Worm (Caenorhabditis elegans) whole organism, late embryonic: Measurements from ENCODE around the gene B0495.7.

Source experiments
- F13H6.1 ChIP-seq: sonication (generic microtip); optimal IDR thresholded peaks from 2 replicates; lab custom pipeline; 2016; ENCODE audit warnings: missing genetic modification characterization, missing compliant biosample characterization
- K02D7.2 ChIP-seq: sonication (generic microtip); optimal IDR thresholded peaks from 2 replicates; lab custom pipeline; 2017; ENCODE audit warnings: mild to moderate bottlenecking, missing genetic modification characterization, missing compliant biosample characterization
- ceh-22 ChIP-seq: sonication (generic microtip); optimal IDR thresholded peaks from 2 replicates; lab custom pipeline; 2017; ENCODE audit warnings: missing biosample characterization, missing genetic modification characterization
- ceh-24 ChIP-seq: sonication (generic microtip); optimal IDR thresholded peaks from 2 replicates; lab custom pipeline; 2016; ENCODE audit warnings: mild to moderate bottlenecking, missing genetic modification characterization, missing compliant biosample characterization
- ceh-30 ChIP-seq: fragments of 150-350 bp; optimal IDR thresholded peaks from 2 replicates; lab custom pipeline; 2014; ENCODE audit warnings: missing biosample characterization, missing genetic modification characterization
- ceh-31 ChIP-seq: sonication (generic microtip); optimal IDR thresholded peaks from 2 replicates; lab custom pipeline; 2016; ENCODE audit warnings: missing genetic modification characterization, missing compliant biosample characterization
- ceh-34 ChIP-seq: sonication (generic microtip); optimal IDR thresholded peaks from 2 replicates; lab custom pipeline; 2016; ENCODE audit warnings: mild to moderate bottlenecking, missing genetic modification characterization, missing compliant biosample characterization
- ceh-45 ChIP-seq: fragments of 200-800 bp; sonication (Bioruptor generic); IDR thresholded peaks from 2 replicates; pipeline ENCODE4 v1.3.6; 2022; ENCODE audit warnings: missing genetic modification reagents, missing genetic modification characterization, missing compliant biosample characterization
- ceh-6 ChIP-seq: fragments of 200-800 bp; sonication (Bioruptor generic); optimal IDR thresholded peaks from 2 replicates; lab custom pipeline; 2018; ENCODE audit warnings: mild to moderate bottlenecking, missing genetic modification characterization, missing compliant biosample characterization
- che-1 ChIP-seq: sonication (generic microtip); optimal IDR thresholded peaks from 2 replicates; lab custom pipeline; 2016; ENCODE audit warnings: mild to moderate bottlenecking, missing genetic modification characterization, missing compliant biosample characterization
- dmd-4 ChIP-seq: sonication (generic microtip); optimal IDR thresholded peaks from 2 replicates; lab custom pipeline; 2016; ENCODE audit warnings: borderline replicate concordance, missing genetic modification characterization, missing compliant biosample characterization
- ets-4 ChIP-seq: sonication (generic microtip); optimal IDR thresholded peaks from 2 replicates; lab custom pipeline; 2016; ENCODE audit warnings: missing genetic modification characterization, missing compliant biosample characterization
- eyg-1 ChIP-seq: sonication (generic microtip); optimal IDR thresholded peaks from 2 replicates; lab custom pipeline; 2016; ENCODE audit warnings: missing genotype, missing genetic modification characterization, missing compliant biosample characterization
- fax-1 ChIP-seq: sonication (generic microtip); optimal IDR thresholded peaks from 2 replicates; lab custom pipeline; 2016; ENCODE audit warnings: missing genotype, missing genetic modification characterization, missing compliant biosample characterization
- hlh-15 ChIP-seq: sonication (generic microtip); optimal IDR thresholded peaks from 2 replicates; lab custom pipeline; 2016; ENCODE audit warnings: missing genetic modification characterization, missing compliant biosample characterization
- hlh-30 ChIP-seq: sonication (generic microtip); optimal IDR thresholded peaks from 2 replicates; lab custom pipeline; 2017; ENCODE audit warnings: antibody characterized with exemption, missing genetic modification characterization, missing compliant biosample characterization; ENCODE audit not compliant: insufficient read depth
- hlh-6 ChIP-seq: sonication (generic microtip); optimal IDR thresholded peaks from 2 replicates; lab custom pipeline; 2016; ENCODE audit warnings: missing genotype, missing genetic modification characterization, missing compliant biosample characterization
- hlh-8 ChIP-seq: sonication (generic microtip); optimal IDR thresholded peaks from 2 replicates; lab custom pipeline; 2016; ENCODE audit warnings: missing genotype, missing genetic modification characterization, missing compliant biosample characterization
- lin-11 ChIP-seq: fragments of 200-800 bp; sonication (Bioruptor generic); optimal IDR thresholded peaks from 2 replicates; lab custom pipeline; 2018; ENCODE audit warnings: mild to moderate bottlenecking, missing genetic modification characterization, missing compliant biosample characterization
- mec-3 ChIP-seq: sonication (generic microtip); optimal IDR thresholded peaks from 2 replicates; lab custom pipeline; 2016; ENCODE audit warnings: borderline replicate concordance, missing genetic modification characterization, missing compliant biosample characterization
- nfya-1 ChIP-seq: sonication (generic microtip); optimal IDR thresholded peaks from 2 replicates; lab custom pipeline; 2017; ENCODE audit warnings: missing genetic modification characterization, mild to moderate bottlenecking, missing compliant biosample characterization, antibody characterized with exemption, moderate library complexity
- nhr-232 ChIP-seq: sonication (generic microtip); optimal IDR thresholded peaks from 2 replicates; lab custom pipeline; 2016; ENCODE audit warnings: missing genetic modification characterization, missing compliant biosample characterization
- odd-2 ChIP-seq: sonication (generic microtip); optimal IDR thresholded peaks from 2 replicates; lab custom pipeline; 2017; ENCODE audit warnings: antibody characterized with exemption, mild to moderate bottlenecking, missing genetic modification characterization, missing compliant biosample characterization
- pat-9 ChIP-seq: fragments of 200-800 bp; sonication (Bioruptor generic); optimal IDR thresholded peaks from 2 replicates; lab custom pipeline; 2018; ENCODE audit warnings: mild to moderate bottlenecking, missing genetic modification characterization, moderate library complexity, missing compliant biosample characterization
- pax-1 ChIP-seq: fragments of 150-350 bp; optimal IDR thresholded peaks from 2 replicates; lab custom pipeline; 2014; ENCODE audit warnings: missing biosample characterization, missing genetic modification characterization
- pha-2 ChIP-seq: sonication (generic microtip); optimal IDR thresholded peaks from 2 replicates; lab custom pipeline; 2017; ENCODE audit warnings: mild to moderate bottlenecking, missing genetic modification characterization, missing compliant biosample characterization
- pqm-1 ChIP-seq: sonication (generic microtip); optimal IDR thresholded peaks from 2 replicates; lab custom pipeline; 2016; ENCODE audit warnings: missing genetic modification characterization, missing compliant biosample characterization
- ref-2 ChIP-seq: sonication (generic microtip); optimal IDR thresholded peaks from 2 replicates; lab custom pipeline; 2016; ENCODE audit warnings: missing genetic modification characterization, missing compliant biosample characterization
- sox-2 ChIP-seq: fragments of 200-800 bp; sonication (Bioruptor generic); IDR thresholded peaks from 2 replicates; pipeline ENCODE4 v1.3.6; 2022; ENCODE audit warnings: missing genetic modification reagents, missing genetic modification characterization, missing compliant biosample characterization
- sox-4 ChIP-seq: sonication (generic microtip); optimal IDR thresholded peaks from 2 replicates; lab custom pipeline; 2017; ENCODE audit warnings: mild to moderate bottlenecking, missing genetic modification characterization, inconsistent platforms, missing compliant biosample characterization
- syd-9 ChIP-seq: sonication (generic microtip); optimal IDR thresholded peaks from 2 replicates; lab custom pipeline; 2016; ENCODE audit warnings: mild to moderate bottlenecking, missing genetic modification characterization, moderate library complexity, missing compliant biosample characterization
- tbx-7 ChIP-seq: sonication (generic microtip); optimal IDR thresholded peaks from 2 replicates; lab custom pipeline; 2016; ENCODE audit warnings: missing genotype, missing genetic modification characterization, missing compliant biosample characterization
- unc-55 ChIP-seq: sonication (generic microtip); optimal IDR thresholded peaks from 2 replicates; lab custom pipeline; 2017; ENCODE audit warnings: missing biosample characterization, missing genetic modification reagents, missing genetic modification characterization
- unc-86 ChIP-seq: sonication (generic microtip); optimal IDR thresholded peaks from 2 replicates; lab custom pipeline; 2016; ENCODE audit warnings: missing genetic modification characterization, missing compliant biosample characterization
- ztf-16 ChIP-seq: sonication (generic microtip); optimal IDR thresholded peaks from 2 replicates; lab custom pipeline; 2017; ENCODE audit warnings: missing genetic modification characterization, missing compliant biosample characterization

Gene B0495.7

ce11 chrII:7684589-7684988, 20.4 kb downstream of the B0495.7 start, which contains the start of gene F18A1.1:
TSS of gene F18A1.1 (plus strand) at chrII:7684889.
- no peak for TF ChIP-seq ets-4 (tag; lab: Kevin White, UChicago)
- no peak for TF ChIP-seq eyg-1
- no peak for TF ChIP-seq ceh-34 (tag; lab: Kevin White, UChicago)
- no peak for TF ChIP-seq sox-4 (tag; lab: Kevin White, UChicago)
- no peak for TF ChIP-seq dmd-4
- TF ChIP-seq hlh-15 (tag; lab: Kevin White, UChicago) = no peak
- TF ChIP-seq nhr-232 (tag; lab: Kevin White, UChicago) = no peak
- no peak for TF ChIP-seq ceh-30 (tag; lab: Kevin White, UChicago)
- no peak for TF ChIP-seq F13H6.1 (tag; lab: Kevin White, UChicago)
- TF ChIP-seq ceh-31 (tag; lab: Kevin White, UChicago) = no peak
- TF ChIP-seq ceh-24 (tag; lab: Kevin White, UChicago) = no peak
- no peak for TF ChIP-seq pax-1
- no peak for TF ChIP-seq fax-1 (tag; lab: Kevin White, UChicago)
- no peak for TF ChIP-seq ceh-6
- TF ChIP-seq tbx-7 (tag; lab: Kevin White, UChicago) = no peak
- no peak for TF ChIP-seq unc-55 (GFP tag; lab: Kevin White, UChicago)
- TF ChIP-seq sox-2 (GFP tag; lab: Robert Waterston, UW) = no peak
- no peak for TF ChIP-seq hlh-30
- TF ChIP-seq ceh-45 (GFP tag; lab: Robert Waterston, UW) = no peak
- TF ChIP-seq hlh-6 (tag; lab: Kevin White, UChicago) = no peak

ce11 chrII:7682488-7682887, 22.5 kb downstream of the B0495.7 start:
- no peak for TF ChIP-seq ceh-45 (GFP tag; lab: Robert Waterston, UW)
- no peak for TF ChIP-seq sox-2 (GFP tag; lab: Robert Waterston, UW)
- no peak for TF ChIP-seq che-1 (tag; lab: Kevin White, UChicago)
- TF ChIP-seq hlh-8 (tag; lab: Kevin White, UChicago) = no peak
- TF ChIP-seq odd-2 (tag; lab: Kevin White, UChicago) = no peak
- no peak for TF ChIP-seq ceh-22 (tag; lab: Kevin White, UChicago)
- no peak for TF ChIP-seq ceh-30 (tag; lab: Kevin White, UChicago)
- TF ChIP-seq, all 69 proteins: peak for 0

ce11 chrII:7681898-7682297, 23.1 kb downstream of the B0495.7 start, which contains the start of gene lin-26:
TSS of gene lin-26 (plus strand) at chrII:7682198.
- TF ChIP-seq dmd-4 (no peak), pat-9 (tag; lab: Kevin White, UChicago) (no peak), pha-2 (tag; lab: Kevin White, UChicago) (no peak), syd-9 (tag; lab: Kevin White, UChicago) (no peak), hlh-6 (tag; lab: Kevin White, UChicago) (no peak), ceh-30 (tag; lab: Kevin White, UChicago) (no peak), hlh-30 (no peak), hlh-15 (tag; lab: Kevin White, UChicago) (no peak), lin-11 (no peak), unc-86 (tag; lab: Kevin White, UChicago) (no peak), K02D7.2 (tag; lab: Kevin White, UChicago) (no peak), ztf-16 (no peak), fax-1 (tag; lab: Kevin White, UChicago) (no peak), ref-2 (tag; lab: Kevin White, UChicago) (no peak), F13H6.1 (tag; lab: Kevin White, UChicago) (no peak), pqm-1 (no peak), mec-3 (no peak), sox-4 (tag; lab: Kevin White, UChicago) (no peak)

ce11 chrII:7679499-7680012, 25.5 kb downstream of the B0495.7 start:
- no peak for TF ChIP-seq nfya-1 (tag; lab: Kevin White, UChicago)
- TF ChIP-seq ref-2 (tag; lab: Kevin White, UChicago) = peak; percentile 35
